Worm (Caenorhabditis elegans) whole organism, L4/young adult: ENCODE data around the gene Y64H9A.2.

ENCODE experiments used
- W03F9.2 ChIP-seq: fragments of 150-350 bp; optimal IDR thresholded peaks from 2 replicates; lab custom pipeline; 2014; ENCODE audit warnings: missing biosample characterization, missing genetic modification characterization
- dao-5 ChIP-seq: sonication (generic microtip); optimal IDR thresholded peaks from 2 replicates; lab custom pipeline; 2016; ENCODE audit warnings: missing genotype, missing genetic modification characterization, moderate library complexity, missing compliant biosample characterization
- him-1 ChIP-seq: sonication (generic microtip); optimal IDR thresholded peaks from 2 replicates; lab custom pipeline; 2016; ENCODE audit warnings: missing genotype, missing genetic modification reagents, missing genetic modification characterization, missing compliant biosample characterization

- TF ChIP-seq him-1 (tag; lab: Kevin White, UChicago): no peak
- TF ChIP-seq dao-5 (tag; lab: Kevin White, UChicago): no peak
- TF ChIP-seq W03F9.2 (tag; lab: Kevin White, UChicago): no peak
Measured at ce11 chrX:5020996-5021395, 22.8 kb upstream of the Y64H9A.2 start, which contains the start of gene ZC449.2.
